Fruit fly (Drosophila melanogaster) whole organism, embryonic: ENCODE results near the gene RpL32.

ENCODE experiments used
- CG13424 ChIP-seq: fragments of 200-800 bp; sonication (Bioruptor generic); optimal IDR thresholded peaks from 2 replicates; lab custom pipeline; 2019; ENCODE audit warnings: missing biosample characterization, mild to moderate bottlenecking, missing genetic modification characterization, moderate library complexity
- CG2129 ChIP-seq: fragments of 200-800 bp; sonication (Bioruptor generic); IDR thresholded peaks from 2 replicates; pipeline ENCODE4 v1.3.6; 2022; ENCODE audit warnings: missing biosample characterization, missing genetic modification characterization; ENCODE audit not compliant: partially characterized antibody
- CG2889 ChIP-seq: fragments of 200-800 bp; sonication (Bioruptor generic); IDR thresholded peaks from 3 replicates; pipeline ENCODE4 v1.3.6; 2022; ENCODE audit warnings: missing biosample characterization, missing genetic modification characterization
- CG3065 ChIP-seq: fragments of 200-800 bp; sonication (Bioruptor generic); optimal IDR thresholded peaks from 2 replicates; lab custom pipeline; 2016; ENCODE audit warnings: missing biosample characterization, missing genetic modification characterization
- CG7372 ChIP-seq: fragments of 200-800 bp; sonication (Bioruptor generic); IDR thresholded peaks from 2 replicates; pipeline ENCODE4 v1.3.6; 2022; ENCODE audit warnings: missing biosample characterization, missing genetic modification characterization
- Hr3 ChIP-seq: fragments of 200-800 bp; sonication (Bioruptor generic); optimal IDR thresholded peaks from 3 replicates; lab custom pipeline; 2016; ENCODE audit warnings: missing biosample characterization, missing genetic modification characterization
- Kr ChIP-seq: fragments of 200-800 bp; sonication (Bioruptor generic); optimal IDR thresholded peaks from 2 replicates; lab custom pipeline; 2017; ENCODE audit warnings: missing biosample characterization, mild to moderate bottlenecking, missing genetic modification characterization
- Sox102F ChIP-seq: fragments of 200-800 bp; sonication (Bioruptor generic); optimal IDR thresholded peaks from 2 replicates; lab custom pipeline; 2018; ENCODE audit warnings: missing biosample characterization, mild to moderate bottlenecking, missing genetic modification characterization, moderate library complexity
- Xrp1 ChIP-seq: fragments of 200-800 bp; sonication (Bioruptor generic); IDR thresholded peaks from 2 replicates; pipeline ENCODE4 v1.3.6; 2022; ENCODE audit warnings: missing biosample characterization, missing genetic modification characterization
- dysf ChIP-seq: fragments of 200-800 bp; sonication (Bioruptor generic); IDR thresholded peaks from 3 replicates; pipeline ENCODE4 v1.3.6; 2022; ENCODE audit warnings: missing biosample characterization, missing genetic modification characterization
- hb ChIP-seq: fragments of 200-800 bp; sonication (Bioruptor generic); IDR thresholded peaks from 3 replicates; pipeline ENCODE4 v1.3.6; 2022; ENCODE audit warnings: missing biosample characterization, missing genetic modification characterization; ENCODE audit not compliant: partially characterized antibody
- prd ChIP-seq, 3 experiments: fragments of >200 bp in 2 of 3; fragments of 200-800 bp in 1 of 3; sonication (Bioruptor generic) in 1 of 3; optimal IDR thresholded peaks in 2 of 3; IDR thresholded peaks in 1 of 3; 2 replicates in 2 of 3; 3 replicates in 1 of 3; pipeline versions ENCODE4 v1.3.6 to Lab custom; 2017 to 2022; ENCODE audit warnings: missing biosample characterization in 1 of 3, missing genetic modification characterization in 1 of 3
- seq ChIP-seq: fragments of 200-800 bp; sonication (Bioruptor generic); IDR thresholded peaks from 2 replicates; pipeline ENCODE4 v1.3.6; 2022; ENCODE audit warnings: missing biosample characterization, missing genetic modification characterization
- vvl ChIP-seq: fragments of 200-800 bp; sonication (Bioruptor generic); IDR thresholded peaks from 2 replicates; pipeline ENCODE4 v1.3.6; 2022; ENCODE audit warnings: missing biosample characterization, missing genetic modification characterization

dm6 chr3R:30032281-30032680 lies 13.7 kb downstream of the RpL32 start:
- no peak for TF ChIP-seq hb (GFP tag; lab: Robert Waterston, UW)
- no peak for TF ChIP-seq prd (optimal IDR thresholded peaks at IDR 0.05; lab: Kevin White, UChicago)
- no peak for TF ChIP-seq prd (GFP tag; IDR thresholded peaks at IDR 0.05; lab: Robert Waterston, UW)
- TF ChIP-seq CG3065 (GFP tag; lab: Kevin White, UChicago): no peak
- TF ChIP-seq vvl (GFP tag; lab: Robert Waterston, UW): no peak
- TF ChIP-seq dysf (GFP tag; lab: Robert Waterston, UW): no peak
- no peak for TF ChIP-seq CG7372
- no peak for TF ChIP-seq CG13424 (tag; lab: Kevin White, UChicago)
- TF ChIP-seq Kr (GFP tag; lab: Kevin White, UChicago): no peak
- TF ChIP-seq Xrp1 (GFP tag; lab: Robert Waterston, UW): no peak
- TF ChIP-seq seq (GFP tag; lab: Robert Waterston, UW): no peak
- TF ChIP-seq Hr3 (GFP tag; lab: Kevin White, UChicago): no peak
- TF ChIP-seq CG2889: no peak
- TF ChIP-seq Sox102F (GFP tag; lab: Kevin White, UChicago): no peak
- TF ChIP-seq CG2129: no peak
